Fruit fly (Drosophila melanogaster): Measurements from ENCODE around the gene CG14074.

The CG14074 gene

dm6 chr3L:18819887-18820637, 46.0 kb upstream of the CG14074 start (continued):
- TF ChIP-seq fu2 (GFP tag; optimal IDR thresholded peaks at IDR 0.05), result no peak
- no peak for TF ChIP-seq CG10147 (GFP tag; optimal IDR thresholded peaks at IDR 0.05)
- no peak for TF ChIP-seq lmd (GFP tag; IDR thresholded peaks at IDR 0.05)
- TF ChIP-seq Dll (GFP tag; IDR thresholded peaks at IDR 0.05; ENCODE audit: partially characterized antibody), result 0 out of 4 replicates have a peak, but pooled peaks have one; percentile 11
- peak; percentile 90 for TF ChIP-seq nom (GFP tag; optimal IDR thresholded peaks at IDR 0.05)
- no peak for TF ChIP-seq CG7372 (GFP tag; IDR thresholded peaks at IDR 0.05)
- TF ChIP-seq CG7839 (tag; optimal IDR thresholded peaks at IDR 0.05), result no peak
- TF ChIP-seq CG14014 (GFP tag; IDR thresholded peaks at IDR 0.05), result no peak
- no peak for TF ChIP-seq CG6654 (GFP tag; optimal IDR thresholded peaks at IDR 0.05)
- no peak for TF ChIP-seq hbn (GFP tag; IDR thresholded peaks at IDR 0.05; ENCODE audit: partially characterized antibody)
- no peak for TF ChIP-seq fd96Cb (tag; optimal IDR thresholded peaks at IDR 0.05)
- no peak for TF ChIP-seq CG8944 (GFP tag; optimal IDR thresholded peaks at IDR 0.05)
- no peak for TF ChIP-seq CG16813 (GFP tag; IDR thresholded peaks at IDR 0.05; ENCODE audit: partially characterized antibody)
- no peak for TF ChIP-seq CG10321 (GFP tag; IDR thresholded peaks at IDR 0.05)
- TF ChIP-seq nau (GFP tag; optimal IDR thresholded peaks at IDR 0.05), result no peak
- TF ChIP-seq bbx (GFP tag; IDR thresholded peaks at IDR 0.05; ENCODE audit: partially characterized antibody), result no peak
- no peak for TF ChIP-seq CG3163 (GFP tag; optimal IDR thresholded peaks at IDR 0.05)
- no peak for TF ChIP-seq ato (GFP tag; IDR thresholded peaks at IDR 0.05; ENCODE audit: partially characterized antibody)
- no peak for TF ChIP-seq CG9437 (GFP tag; optimal IDR thresholded peaks at IDR 0.05)
- TF ChIP-seq CG5180 (GFP tag; optimal IDR thresholded peaks at IDR 0.05), result no peak
- TF ChIP-seq CG8290 (GFP tag; optimal IDR thresholded peaks at IDR 0.05), result no peak
- TF ChIP-seq CG8290 (tag; optimal IDR thresholded peaks at IDR 0.05), result no peak
- TF ChIP-seq cato (GFP tag; optimal IDR thresholded peaks at IDR 0.05; ENCODE audit: borderline replicate concordance), result no peak
- no peak for TF ChIP-seq eyg (GFP tag; optimal IDR thresholded peaks at IDR 0.05)
- no peak for TF ChIP-seq Lim3 (GFP tag; IDR thresholded peaks at IDR 0.05)
- no peak for TF ChIP-seq wdn (GFP tag; IDR thresholded peaks at IDR 0.05)
- TF ChIP-seq CG8089 (GFP tag; optimal IDR thresholded peaks at IDR 0.05), result no peak
- TF ChIP-seq pzg (GFP tag; optimal IDR thresholded peaks at IDR 0.05), result no peak
- TF ChIP-seq D (optimal IDR thresholded peaks at IDR 0.05), result no peak
- no peak for TF ChIP-seq D (GFP tag; optimal IDR thresholded peaks at IDR 0.05)
- no peak for TF ChIP-seq cas (GFP tag; IDR thresholded peaks at IDR 0.05)
- no peak for TF ChIP-seq esg (GFP tag; conservative IDR thresholded peaks at IDR 0.05)
- no peak for TF ChIP-seq NfI (GFP tag; optimal IDR thresholded peaks at IDR 0.05)
- TF ChIP-seq pros (GFP tag; optimal IDR thresholded peaks at IDR 0.05), result peak; percentile 78
- no peak for TF ChIP-seq pnt (GFP tag; optimal IDR thresholded peaks at IDR 0.05)
- no peak for TF ChIP-seq pum (GFP tag; optimal IDR thresholded peaks at IDR 0.05)
- TF ChIP-seq slou (GFP tag; optimal IDR thresholded peaks at IDR 0.05), result no peak
- TF ChIP-seq bigmax (GFP tag; optimal IDR thresholded peaks at IDR 0.05), result no peak
- TF ChIP-seq HmgZ (tag; optimal IDR thresholded peaks at IDR 0.05), result no peak
- TF ChIP-seq Taf1 (GFP tag; IDR thresholded peaks at IDR 0.05), result no peak
- peak; percentile 46 for TF ChIP-seq lbe (GFP tag; optimal IDR thresholded peaks at IDR 0.05)
- no peak for TF ChIP-seq dati (GFP tag; IDR thresholded peaks at IDR 0.05)
- no peak for TF ChIP-seq CG17186 (GFP tag; optimal IDR thresholded peaks at IDR 0.05)
- TF ChIP-seq aop (GFP tag; IDR thresholded peaks at IDR 0.05), result no peak
- no peak for TF ChIP-seq Opbp (GFP tag; IDR thresholded peaks at IDR 0.05; ENCODE audit: partially characterized antibody)
- TF ChIP-seq Hr78 (GFP tag; optimal IDR thresholded peaks at IDR 0.05), result no peak
- peak; percentile 42 for TF ChIP-seq YL-1 (GFP tag; optimal IDR thresholded peaks at IDR 0.05)
- no peak for TF ChIP-seq CG6254 (GFP tag; optimal IDR thresholded peaks at IDR 0.05)
- TF ChIP-seq chm (GFP tag; IDR thresholded peaks at IDR 0.05), result peak; percentile 51; the same call in 1 of the 2 replicates
- no peak for TF ChIP-seq CrebB (tag; optimal IDR thresholded peaks at IDR 0.05)
